Worm (Caenorhabditis elegans) whole organism, early embryonic: Measurements from ENCODE around the gene egl-45.

ENCODE experiments used
- B0310.2 ChIP-seq: sonication (generic microtip); optimal IDR thresholded peaks from 2 replicates; lab custom pipeline; 2016; ENCODE audit warnings: mild to moderate bottlenecking, missing genetic modification characterization, missing compliant biosample characterization
- ama-1 ChIP-seq: fragments of 150-350 bp; optimal IDR thresholded peaks from 2 replicates; lab custom pipeline; 2014
- flt-1 ChIP-seq: fragments of 200-800 bp; sonication (Bioruptor generic); IDR thresholded peaks from 2 replicates; pipeline ENCODE4 v1.3.6; 2022; ENCODE audit warnings: missing genetic modification characterization, missing compliant biosample characterization
- hmg-4 ChIP-seq: fragments of 200-800 bp; sonication (Bioruptor generic); optimal IDR thresholded peaks from 2 replicates; lab custom pipeline; 2018; ENCODE audit warnings: mild to moderate bottlenecking, missing genetic modification characterization, missing compliant biosample characterization
- pes-1 ChIP-seq: fragments of 200-800 bp; sonication (Bioruptor generic); IDR thresholded peaks from 2 replicates; pipeline ENCODE4 v1.3.6; 2022; ENCODE audit warnings: missing genetic modification reagents, missing genetic modification characterization, missing compliant biosample characterization
- tbx-37 ChIP-seq: fragments of 200-800 bp; sonication (Bioruptor generic); conservative IDR thresholded peaks from 2 replicates; pipeline ENCODE4 v1.3.6; 2022; ENCODE audit warnings: missing genetic modification reagents, missing genetic modification characterization, missing compliant biosample characterization

ce11 chrIII:7783354-7783753, 45.1 kb downstream of the egl-45 start, which contains the start of gene mab-5:
- TF ChIP-seq flt-1 (GFP tag; lab: Robert Waterston, UW) (no peak), tbx-37 (no peak), ama-1 (lab: Kevin White, UChicago) (no peak), hmg-4 (GFP tag; lab: Kevin White, UChicago) (no peak), B0310.2 (tag; lab: Kevin White, UChicago) (no peak), pes-1 (GFP tag; lab: Robert Waterston, UW) (no peak)
